Fruit fly (Drosophila melanogaster) whole organism, embryonic: ENCODE results near the gene Bdp1.

Source experiments
- CG1233 ChIP-seq: fragments of 200-800 bp; sonication (Bioruptor generic); optimal IDR thresholded peaks from 4 replicates; lab custom pipeline; 2018; ENCODE audit warnings: missing biosample characterization, mild to moderate bottlenecking, missing genetic modification characterization
- CG12942 ChIP-seq: fragments of 200-800 bp; sonication (Bioruptor generic); optimal IDR thresholded peaks from 3 replicates; lab custom pipeline; 2016; ENCODE audit warnings: missing biosample characterization, missing genetic modification characterization
- CG13624 ChIP-seq: fragments of 200-800 bp; sonication (Bioruptor generic); optimal IDR thresholded peaks from 2 replicates; lab custom pipeline; 2016; ENCODE audit warnings: missing biosample characterization, missing genetic modification characterization
- CG13775 ChIP-seq: fragments of 200-800 bp; sonication (Bioruptor generic); optimal IDR thresholded peaks from 3 replicates; lab custom pipeline; 2017; ENCODE audit warnings: missing biosample characterization, mild to moderate bottlenecking, missing genetic modification characterization
- CG14050 ChIP-seq: fragments of 200-800 bp; sonication (Bioruptor generic); IDR thresholded peaks from 3 replicates; pipeline ENCODE4 v1.3.6; 2022; ENCODE audit warnings: missing biosample characterization, missing genetic modification characterization
- CG15011 ChIP-seq: fragments of 200-800 bp; sonication (Bioruptor generic); optimal IDR thresholded peaks from 3 replicates; lab custom pipeline; 2018; ENCODE audit warnings: missing biosample characterization, mild to moderate bottlenecking, missing genetic modification characterization
- CG15269 ChIP-seq: fragments of 200-800 bp; sonication (Bioruptor generic); optimal IDR thresholded peaks from 2 replicates; lab custom pipeline; 2018; ENCODE audit warnings: missing biosample characterization, mild to moderate bottlenecking, missing genetic modification characterization, moderate library complexity
- CG16813 ChIP-seq: fragments of 200-800 bp; sonication (Bioruptor generic); IDR thresholded peaks from 3 replicates; pipeline ENCODE4 v1.3.6; 2022; ENCODE audit warnings: missing biosample characterization, missing genetic modification characterization; ENCODE audit not compliant: partially characterized antibody
- CG17612 ChIP-seq: fragments of 200-800 bp; sonication (Bioruptor generic); IDR thresholded peaks from 2 replicates; pipeline ENCODE4 v1.3.6; 2022; ENCODE audit warnings: missing biosample characterization, missing genetic modification characterization
- CG17802 ChIP-seq: fragments of 200-800 bp; sonication (Bioruptor generic); optimal IDR thresholded peaks from 2 replicates; lab custom pipeline; 2018; ENCODE audit warnings: missing biosample characterization, mild to moderate bottlenecking, missing genetic modification characterization, moderate library complexity
- CG1792 ChIP-seq: fragments of 200-800 bp; sonication (Bioruptor generic); optimal IDR thresholded peaks from 2 replicates; lab custom pipeline; 2016; ENCODE audit warnings: missing biosample characterization, missing genetic modification characterization
- CG18619 ChIP-seq: fragments of 200-800 bp; sonication (Bioruptor generic); optimal IDR thresholded peaks from 3 replicates; lab custom pipeline; 2017; ENCODE audit warnings: missing biosample characterization, mild to moderate bottlenecking, missing genetic modification characterization
- CG2712 ChIP-seq: fragments of 200-800 bp; optimal IDR thresholded peaks from 3 replicates; lab custom pipeline; 2019; ENCODE audit warnings: missing biosample characterization, mild to moderate bottlenecking, missing genetic modification characterization, moderate library complexity
- CG31365 ChIP-seq: fragments of 200-800 bp; sonication (Bioruptor generic); optimal IDR thresholded peaks from 2 replicates; lab custom pipeline; 2018; ENCODE audit warnings: missing biosample characterization, mild to moderate bottlenecking, missing genetic modification characterization
- CG31441 ChIP-seq: fragments of 200-800 bp; sonication (Bioruptor generic); IDR thresholded peaks from 2 replicates; pipeline ENCODE4 v1.3.6; 2022; ENCODE audit warnings: missing biosample characterization, missing genetic modification characterization
- CG3281 ChIP-seq: fragments of 200-800 bp; sonication (Bioruptor generic); optimal IDR thresholded peaks from 3 replicates; lab custom pipeline; 2017; ENCODE audit warnings: missing biosample characterization, mild to moderate bottlenecking, missing genetic modification characterization
- CG5180 ChIP-seq: fragments of 200-800 bp; sonication (Bioruptor generic); optimal IDR thresholded peaks from 3 replicates; lab custom pipeline; 2017; ENCODE audit warnings: missing biosample characterization, missing genetic modification characterization, mild to moderate bottlenecking, moderate library complexity, missing genetic modification reagents
- CG5953 ChIP-seq: fragments of 200-800 bp; sonication (Bioruptor generic); IDR thresholded peaks from 2 replicates; pipeline ENCODE4 v1.3.6; 2022; ENCODE audit warnings: missing biosample characterization, missing genetic modification characterization
- CG6654 ChIP-seq: fragments of 200-800 bp; sonication (Bioruptor generic); optimal IDR thresholded peaks from 2 replicates; lab custom pipeline; 2017; ENCODE audit warnings: missing biosample characterization, mild to moderate bottlenecking, missing genetic modification characterization
- Dek ChIP-seq: fragments of 200-800 bp; sonication (Bioruptor generic); optimal IDR thresholded peaks from 3 replicates; lab custom pipeline; 2019; ENCODE audit warnings: missing biosample characterization, mild to moderate bottlenecking, missing genetic modification characterization, moderate library complexity
- Doc3 ChIP-seq: fragments of 200-800 bp; sonication (Bioruptor generic); IDR thresholded peaks from 3 replicates; pipeline ENCODE4 v1.3.6; 2022; ENCODE audit warnings: missing biosample characterization, missing genetic modification characterization; ENCODE audit not compliant: partially characterized antibody
- ERR ChIP-seq: fragments of 200-800 bp; sonication (Bioruptor generic); optimal IDR thresholded peaks from 2 replicates; lab custom pipeline; 2016; ENCODE audit warnings: missing biosample characterization, missing genetic modification characterization
- Fer3 ChIP-seq: fragments of 200-800 bp; sonication (Bioruptor generic); optimal IDR thresholded peaks from 2 replicates; lab custom pipeline; 2018; ENCODE audit warnings: missing biosample characterization, mild to moderate bottlenecking, missing genetic modification characterization, moderate library complexity
- H2.0 ChIP-seq: fragments of 200-800 bp; sonication (Bioruptor generic); IDR thresholded peaks from 2 replicates; pipeline ENCODE4 v1.3.6; 2022; ENCODE audit warnings: missing biosample characterization, missing genetic modification characterization
- HHEX ChIP-seq: fragments of 200-800 bp; sonication (Bioruptor generic); optimal IDR thresholded peaks from 3 replicates; lab custom pipeline; 2017; ENCODE audit warnings: missing biosample characterization, mild to moderate bottlenecking, missing genetic modification characterization, missing genetic modification reagents
- Hey ChIP-seq: fragments of 200-800 bp; sonication (Bioruptor generic); optimal IDR thresholded peaks from 3 replicates; lab custom pipeline; 2018; ENCODE audit warnings: missing biosample characterization, mild to moderate bottlenecking, missing genetic modification characterization
- Max ChIP-seq: fragments of 200-800 bp; sonication (Bioruptor generic); optimal IDR thresholded peaks from 2 replicates; lab custom pipeline; 2016; ENCODE audit warnings: missing biosample characterization, mild to moderate bottlenecking, missing genetic modification characterization
- NC2β ChIP-seq: fragments of 200-800 bp; sonication (Bioruptor generic); optimal IDR thresholded peaks from 2 replicates; lab custom pipeline; 2016; ENCODE audit warnings: missing biosample characterization, missing genetic modification characterization
- Optix ChIP-seq: fragments of 200-800 bp; sonication (Bioruptor generic); IDR thresholded peaks from 3 replicates; pipeline ENCODE4 v1.3.6; 2022; ENCODE audit warnings: missing biosample characterization, missing genetic modification characterization
- ato ChIP-seq: fragments of 200-800 bp; sonication (Bioruptor generic); IDR thresholded peaks from 2 replicates; pipeline ENCODE4 v1.3.6; 2022; ENCODE audit warnings: missing biosample characterization, missing genetic modification characterization; ENCODE audit not compliant: partially characterized antibody
- az2 ChIP-seq: fragments of 200-800 bp; sonication (Bioruptor generic); optimal IDR thresholded peaks from 3 replicates; lab custom pipeline; 2016; ENCODE audit warnings: missing biosample characterization, missing genetic modification characterization
- caup ChIP-seq: fragments of 200-800 bp; sonication (Bioruptor generic); optimal IDR thresholded peaks from 3 replicates; lab custom pipeline; 2017; ENCODE audit warnings: missing biosample characterization, mild to moderate bottlenecking, missing genetic modification characterization, moderate library complexity; ENCODE audit not compliant: severe bottlenecking
- cg ChIP-seq: fragments of 200-800 bp; sonication (Bioruptor generic); optimal IDR thresholded peaks from 3 replicates; lab custom pipeline; 2019; ENCODE audit warnings: missing biosample characterization, mild to moderate bottlenecking, missing genetic modification characterization, moderate library complexity
- corto ChIP-seq: fragments of 200-800 bp; sonication (Bioruptor generic); optimal IDR thresholded peaks from 2 replicates; lab custom pipeline; 2016; ENCODE audit warnings: missing biosample characterization, mild to moderate bottlenecking, missing genetic modification characterization, moderate library complexity
- dmrt99B ChIP-seq: fragments of 200-800 bp; sonication (Bioruptor generic); optimal IDR thresholded peaks from 2 replicates; lab custom pipeline; 2018; ENCODE audit warnings: missing biosample characterization, mild to moderate bottlenecking, missing genetic modification characterization, moderate library complexity
- gt ChIP-seq: fragments of 200-800 bp; sonication (Bioruptor generic); IDR thresholded peaks from 2 replicates; pipeline ENCODE4 v1.3.6; 2022; ENCODE audit warnings: missing biosample characterization, missing genetic modification characterization
- her ChIP-seq: fragments of 200-800 bp; sonication (Bioruptor generic); optimal IDR thresholded peaks from 2 replicates; lab custom pipeline; 2016; ENCODE audit warnings: missing biosample characterization, missing genetic modification characterization
- jing ChIP-seq: fragments of 200-800 bp; sonication (Bioruptor generic); optimal IDR thresholded peaks from 2 replicates; lab custom pipeline; 2018; ENCODE audit warnings: missing biosample characterization, mild to moderate bottlenecking, missing genetic modification characterization
- kay ChIP-seq: fragments of 200-800 bp; sonication (Bioruptor generic); optimal IDR thresholded peaks from 2 replicates; lab custom pipeline; 2016; ENCODE audit warnings: missing biosample characterization, missing genetic modification characterization
- maf-S ChIP-seq: fragments of 200-800 bp; sonication (Bioruptor generic); optimal IDR thresholded peaks from 2 replicates; lab custom pipeline; 2016; ENCODE audit warnings: missing biosample characterization, missing genetic modification characterization
- nmo ChIP-seq: fragments of 200-800 bp; sonication (Bioruptor generic); optimal IDR thresholded peaks from 2 replicates; lab custom pipeline; 2018; ENCODE audit warnings: missing biosample characterization, mild to moderate bottlenecking, missing genetic modification characterization, moderate library complexity
- row ChIP-seq: fragments of 200-800 bp; sonication (Bioruptor generic); IDR thresholded peaks from 3 replicates; pipeline ENCODE4 v1.3.6; 2022; ENCODE audit warnings: missing biosample characterization, missing genetic modification characterization
- salm ChIP-seq: fragments of 200-800 bp; sonication (Bioruptor generic); optimal IDR thresholded peaks from 2 replicates; lab custom pipeline; 2018; ENCODE audit warnings: missing biosample characterization, mild to moderate bottlenecking, missing genetic modification characterization
- scrt ChIP-seq: fragments of 200-800 bp; sonication (Bioruptor generic); optimal IDR thresholded peaks from 2 replicates; lab custom pipeline; 2018; ENCODE audit warnings: missing biosample characterization, mild to moderate bottlenecking, missing genetic modification characterization, moderate library complexity
- shn ChIP-seq: fragments of 200-800 bp; sonication (Bioruptor generic); optimal IDR thresholded peaks from 3 replicates; lab custom pipeline; 2016; ENCODE audit warnings: missing biosample characterization, missing genetic modification characterization
- slp2 ChIP-seq: fragments of 200-800 bp; sonication (Bioruptor generic); optimal IDR thresholded peaks from 2 replicates; lab custom pipeline; 2016; ENCODE audit warnings: missing biosample characterization, missing genetic modification characterization
- so ChIP-seq: fragments of 200-800 bp; sonication (Bioruptor generic); IDR thresholded peaks from 3 replicates; pipeline ENCODE4 v1.3.6; 2022; ENCODE audit warnings: missing biosample characterization, missing genetic modification characterization
- sqz ChIP-seq: fragments of 200-800 bp; sonication (Bioruptor generic); optimal IDR thresholded peaks from 3 replicates; lab custom pipeline; 2018; ENCODE audit warnings: missing biosample characterization, mild to moderate bottlenecking, missing genetic modification characterization
- twi ChIP-seq: fragments of 200-800 bp; optimal IDR thresholded peaks from 2 replicates; lab custom pipeline; 2019; ENCODE audit warnings: missing biosample characterization, mild to moderate bottlenecking, missing genetic modification characterization, moderate library complexity
- zen2 ChIP-seq: fragments of 200-800 bp; sonication (Bioruptor generic); IDR thresholded peaks from 3 replicates; pipeline ENCODE4 v1.3.6; 2022; ENCODE audit warnings: missing biosample characterization, missing genetic modification characterization; ENCODE audit not compliant: partially characterized antibody

Gene Bdp1

dm6 chr2L:13368940-13369339 lies 4.8 kb downstream of the Bdp1 start, which contains the start of gene CG31855 (continued):
- TF ChIP-seq CG31365 (tag; lab: Kevin White, UChicago) (peak; percentile 17), az2 (peak; percentile 87), CG17802 (tag; lab: Kevin White, UChicago) (peak; percentile 42), CG1792 (GFP tag; lab: Kevin White, UChicago) (no peak), so (peak; percentile 72; the same call in 2 of the 3 replicates), scrt (peak; percentile 66), CG16813 (GFP tag; lab: Robert Waterston, UW) (no peak), CG15011 (peak; percentile 46), caup (GFP tag; lab: Kevin White, UChicago) (peak; percentile 87), sqz (GFP tag; lab: Kevin White, UChicago) (peak; percentile 58), zen2 (no peak), CG13775 (GFP tag; lab: Kevin White, UChicago) (peak; percentile 59), Dek (tag; lab: Kevin White, UChicago) (peak; percentile 78), ERR (GFP tag; lab: Kevin White, UChicago) (peak; percentile 29), HHEX (GFP tag; lab: Kevin White, UChicago) (peak; percentile 77), maf-S (GFP tag; lab: Kevin White, UChicago) (peak; percentile 76), kay (GFP tag; lab: Kevin White, UChicago) (peak; percentile 81), CG6654 (GFP tag; lab: Kevin White, UChicago) (no peak), CG1233 (peak; percentile 73), CG15269 (tag; lab: Kevin White, UChicago) (peak; percentile 85), corto (GFP tag; lab: Kevin White, UChicago) (peak; percentile 40), CG12942 (peak; percentile 82), CG3281 (GFP tag; lab: Kevin White, UChicago) (peak; percentile 84), ato (GFP tag; lab: Robert Waterston, UW) (no peak), CG18619 (GFP tag; lab: Kevin White, UChicago) (peak; percentile 78), twi (peak; percentile 36), CG5953 (peak; percentile 73), CG31441 (GFP tag; lab: Robert Waterston, UW) (peak; percentile 78), Doc3 (GFP tag; lab: Robert Waterston, UW) (no peak), shn (GFP tag; lab: Kevin White, UChicago) (peak; percentile 50), NC2β (GFP tag; lab: Kevin White, UChicago) (peak; percentile 73), CG13624 (peak; percentile 79), dmrt99B (peak; percentile 76), gt (GFP tag; lab: Robert Waterston, UW) (no peak), H2.0 (GFP tag; lab: Robert Waterston, UW) (peak; percentile 78), CG2712 (tag; lab: Kevin White, UChicago) (peak; percentile 80), salm (tag; lab: Kevin White, UChicago) (peak; percentile 36), CG17612 (GFP tag; lab: Robert Waterston, UW) (peak; percentile 39), Hey (tag; lab: Kevin White, UChicago) (peak; percentile 28), Max (GFP tag; lab: Kevin White, UChicago) (peak; percentile 81), Optix (GFP tag; lab: Robert Waterston, UW) (0 out of 3 replicates have a peak, but pooled peaks have one; percentile 25), CG5180 (GFP tag; lab: Kevin White, UChicago) (peak; percentile 35), row (GFP tag; lab: Robert Waterston, UW) (peak; percentile 95), CG14050 (GFP tag; lab: Robert Waterston, UW) (peak; percentile 67), her (peak; percentile 73), slp2 (peak; percentile 39), nmo (GFP tag; lab: Kevin White, UChicago) (peak; percentile 62), Fer3 (peak; percentile 85), cg (GFP tag; lab: Kevin White, UChicago) (no peak), jing (GFP tag; lab: Kevin White, UChicago) (no peak)
